Worm (Caenorhabditis elegans) whole organism, L2 larva: ENCODE results near the gene msp-31.
"Not testable (repeated sequence)": the region's sequence is repeated elsewhere in the genome, so short reads cannot be mapped to it uniquely, and the experiment has no call there.

Experiments used
- C34F6.9 ChIP-seq: fragments of 150-350 bp; optimal IDR thresholded peaks from 2 replicates; lab custom pipeline; 2014; ENCODE audit warnings: missing biosample characterization, missing genetic modification characterization
- F13H6.1 ChIP-seq: sonication (generic microtip); optimal IDR thresholded peaks from 2 replicates; lab custom pipeline; 2016; ENCODE audit warnings: missing genetic modification characterization, missing compliant biosample characterization
- R02D3.7 ChIP-seq: fragments of 150-350 bp; optimal IDR thresholded peaks from 2 replicates; lab custom pipeline; 2014; ENCODE audit warnings: missing biosample characterization, missing genetic modification characterization
- ZK546.5 ChIP-seq: sonication (generic microtip); optimal IDR thresholded peaks from 2 replicates; lab custom pipeline; 2017; ENCODE audit warnings: missing biosample characterization, missing genetic modification characterization
- ama-1 ChIP-seq: fragments of 150-350 bp; optimal IDR thresholded peaks from 2 replicates; lab custom pipeline; 2018; ENCODE audit warnings: inconsistent platforms
- blmp-1 ChIP-seq: sonication (generic microtip); optimal IDR thresholded peaks from 2 replicates; lab custom pipeline; 2017; ENCODE audit warnings: missing genetic modification characterization, mild to moderate bottlenecking, missing compliant biosample characterization, antibody characterized with exemption, moderate library complexity; ENCODE audit not compliant: insufficient read depth
- ceh-16 ChIP-seq: fragments of 150-350 bp; optimal IDR thresholded peaks from 2 replicates; lab custom pipeline; 2014; ENCODE audit warnings: missing biosample characterization, missing genetic modification characterization
- ceh-82 ChIP-seq: fragments of 150-350 bp; optimal IDR thresholded peaks from 2 replicates; lab custom pipeline; 2014; ENCODE audit warnings: missing biosample characterization, missing genetic modification characterization
- crh-2 ChIP-seq: sonication (generic microtip); optimal IDR thresholded peaks from 2 replicates; lab custom pipeline; 2017; ENCODE audit warnings: missing biosample characterization, missing genetic modification characterization
- dmd-4 ChIP-seq: sonication (generic microtip); optimal IDR thresholded peaks from 2 replicates; lab custom pipeline; 2017; ENCODE audit warnings: missing biosample characterization, missing genetic modification characterization
- egl-27 ChIP-seq: sonication (generic microtip); optimal IDR thresholded peaks from 3 replicates; lab custom pipeline; 2017; ENCODE audit warnings: missing biosample characterization, missing genetic modification reagents, missing genetic modification characterization
- elt-3 ChIP-seq: sonication (generic microtip); optimal IDR thresholded peaks from 2 replicates; lab custom pipeline; 2017; ENCODE audit warnings: missing biosample characterization, missing genetic modification characterization
- fos-1 ChIP-seq: fragments of 150-350 bp; optimal IDR thresholded peaks from 2 replicates; lab custom pipeline; 2014; ENCODE audit warnings: missing biosample characterization, missing genetic modification characterization
- gmeb-1 ChIP-seq: fragments of 150-350 bp; optimal IDR thresholded peaks from 2 replicates; lab custom pipeline; 2014; ENCODE audit warnings: missing biosample characterization, missing genetic modification characterization
- lin-13 ChIP-seq: fragments of 150-350 bp; optimal IDR thresholded peaks from 2 replicates; lab custom pipeline; 2014; ENCODE audit warnings: missing biosample characterization, missing genetic modification reagents, missing genetic modification characterization
- lin-39 ChIP-seq: fragments of 150-350 bp; optimal IDR thresholded peaks from 2 replicates; lab custom pipeline; 2014; ENCODE audit warnings: missing biosample characterization, missing genetic modification reagents, missing genetic modification characterization
- lsy-2 ChIP-seq, 2 experiments: fragments of 150-350 bp in 1 of 2; sonication (generic microtip) in 1 of 2; optimal IDR thresholded peaks; 2 replicates each; lab custom pipeline; 2014 to 2017; ENCODE audit warnings: missing biosample characterization in 2 of 2, missing genetic modification characterization in 2 of 2
- mbf-1 ChIP-seq: sonication (generic microtip); optimal IDR thresholded peaks from 2 replicates; lab custom pipeline; 2017; ENCODE audit warnings: missing biosample characterization, missing genetic modification characterization
- mdl-1 ChIP-seq, 2 experiments: fragments of 150-350 bp in 1 of 2; sonication (generic microtip) in 1 of 2; optimal IDR thresholded peaks; 2 replicates each; lab custom pipeline; 2017; ENCODE audit warnings: missing biosample characterization in 2 of 2, missing genetic modification characterization in 2 of 2
- nhr-10 ChIP-seq: sonication (generic microtip); optimal IDR thresholded peaks from 2 replicates; lab custom pipeline; 2017; ENCODE audit warnings: missing biosample characterization, missing genetic modification characterization
- nhr-11 ChIP-seq: fragments of 150-350 bp; optimal IDR thresholded peaks from 2 replicates; lab custom pipeline; 2014; ENCODE audit warnings: missing biosample characterization, missing genetic modification characterization
- nhr-12 ChIP-seq: fragments of 150-350 bp; optimal IDR thresholded peaks from 2 replicates; lab custom pipeline; 2014; ENCODE audit warnings: missing biosample characterization, missing genetic modification characterization
- nhr-129 ChIP-seq: fragments of 150-350 bp; optimal IDR thresholded peaks from 2 replicates; lab custom pipeline; 2014; ENCODE audit warnings: missing biosample characterization, missing genetic modification characterization
- nhr-23 ChIP-seq: fragments of 150-350 bp; optimal IDR thresholded peaks from 2 replicates; lab custom pipeline; 2014; ENCODE audit warnings: missing biosample characterization, missing genetic modification reagents, missing genetic modification characterization
- nhr-237 ChIP-seq: fragments of 150-350 bp; optimal IDR thresholded peaks from 2 replicates; lab custom pipeline; 2014; ENCODE audit warnings: missing biosample characterization, missing genetic modification characterization
- nhr-25 ChIP-seq: fragments of 150-350 bp; sonication (generic microtip); optimal IDR thresholded peaks from 3 replicates; lab custom pipeline; 2014; ENCODE audit warnings: missing biosample characterization, missing genetic modification characterization
- nhr-6 ChIP-seq: fragments of 150-350 bp; optimal IDR thresholded peaks from 2 replicates; lab custom pipeline; 2014; ENCODE audit warnings: missing biosample characterization, missing genetic modification characterization
- nhr-77 ChIP-seq: fragments of 150-350 bp; optimal IDR thresholded peaks from 2 replicates; lab custom pipeline; 2014; ENCODE audit warnings: missing biosample characterization, missing genetic modification characterization
- peb-1 ChIP-seq: fragments of 150-350 bp; optimal IDR thresholded peaks from 2 replicates; lab custom pipeline; 2014; ENCODE audit warnings: missing biosample characterization, missing genetic modification characterization
- sem-4 ChIP-seq: fragments of 150-350 bp; optimal IDR thresholded peaks from 2 replicates; lab custom pipeline; 2014; ENCODE audit warnings: missing biosample characterization, missing genetic modification reagents, missing genetic modification characterization
- sma-3 ChIP-seq: sonication (generic microtip); optimal IDR thresholded peaks from 2 replicates; lab custom pipeline; 2016; ENCODE audit warnings: missing genetic modification reagents, missing genetic modification characterization, missing compliant biosample characterization
- sma-9 ChIP-seq, 2 experiments: fragments of 150-350 bp in 1 of 2; sonication (generic microtip) in 1 of 2; optimal IDR thresholded peaks; 2 replicates each; lab custom pipeline; 2014 to 2016; ENCODE audit warnings: missing genetic modification characterization in 2 of 2, mild to moderate bottlenecking in 1 of 2, missing biosample characterization in 1 of 2, missing compliant biosample characterization in 1 of 2, missing genetic modification reagents in 1 of 2, moderate library complexity in 1 of 2
- snpc-4 ChIP-seq: fragments of 150-350 bp; optimal IDR thresholded peaks from 2 replicates; lab custom pipeline; 2014; ENCODE audit warnings: missing biosample characterization, missing genetic modification characterization
- unc-39 ChIP-seq: fragments of 150-350 bp; optimal IDR thresholded peaks from 2 replicates; lab custom pipeline; 2014; ENCODE audit warnings: missing biosample characterization, missing genetic modification characterization
- unc-55 ChIP-seq: fragments of 150-350 bp; sonication (generic microtip); optimal IDR thresholded peaks from 3 replicates; lab custom pipeline; 2014; ENCODE audit warnings: missing biosample characterization, missing genetic modification reagents, missing genetic modification characterization
- zag-1 ChIP-seq: fragments of 150-350 bp; optimal IDR thresholded peaks from 2 replicates; lab custom pipeline; 2014; ENCODE audit warnings: missing biosample characterization, missing genetic modification characterization
- ztf-11 ChIP-seq: sonication (generic microtip); optimal IDR thresholded peaks from 2 replicates; lab custom pipeline; 2017; ENCODE audit warnings: missing biosample characterization, missing genetic modification characterization
- ztf-4 ChIP-seq: fragments of 150-350 bp; optimal IDR thresholded peaks from 2 replicates; lab custom pipeline; 2014; ENCODE audit warnings: missing biosample characterization, missing genetic modification characterization

msp-31 gene

ce11 chrII:4904277-4904676 lies 12.1 kb downstream of the msp-31 start (continued):
- peak; percentile 64 for TF ChIP-seq snpc-4 (tag; lab: Kevin White, UChicago)
- TF ChIP-seq lin-13 (GFP tag; lab: Kevin White, UChicago), result peak; percentile 58
- TF ChIP-seq sma-9 (GFP tag; optimal IDR thresholded peaks at IDR 0.05; lab: Kevin White, UChicago), result peak; percentile 70
- TF ChIP-seq sma-9 (tag; optimal IDR thresholded peaks at IDR 0.05; lab: Kevin White, UChicago), result no peak
- no peak for TF ChIP-seq nhr-10 (tag; lab: Kevin White, UChicago)
- peak; percentile 43 for TF ChIP-seq sem-4 (tag; lab: Kevin White, UChicago)

- not testable (repeated sequence) for TF ChIP-seq blmp-1 (tag; lab: Kevin White, UChicago); mdl-1 (tag; optimal IDR thresholded peaks at IDR 0.05; lab: Kevin White, UChicago); elt-3 (tag; lab: Kevin White, UChicago)
These were observed 12.7 kb downstream of the msp-31 start, which contains the start of gene sgt-1 for ce11 chrII:4903696-4904095. TSS of gene sgt-1 (minus strand) at chrII:4903796.

ce11 chrII:4902035-4902434 lies 14.3 kb downstream of the msp-31 start, which contains the start of gene R05F9.9:
TSS of gene R05F9.9 (minus strand) at chrII:4902100.
- no peak for TF ChIP-seq ceh-82
- peak; percentile 82 for TF ChIP-seq ztf-4
- TF ChIP-seq crh-2 (tag; lab: Kevin White, UChicago), result peak; percentile 72
- no peak for TF ChIP-seq sma-9 (GFP tag; optimal IDR thresholded peaks at IDR 0.05; lab: Kevin White, UChicago)
- no peak for TF ChIP-seq sma-9 (tag; optimal IDR thresholded peaks at IDR 0.05; lab: Kevin White, UChicago)
- no peak for TF ChIP-seq mbf-1 (tag; lab: Kevin White, UChicago)
- TF ChIP-seq nhr-77 (tag; lab: Kevin White, UChicago), result no peak
- TF ChIP-seq dmd-4 (tag; lab: Kevin White, UChicago), result no peak
- TF ChIP-seq nhr-25 (tag; lab: Kevin White, UChicago), result no peak
- TF ChIP-seq blmp-1 (tag; lab: Kevin White, UChicago), result no peak
- no peak for TF ChIP-seq snpc-4 (tag; lab: Kevin White, UChicago)
- no peak for TF ChIP-seq nhr-10 (tag; lab: Kevin White, UChicago)
- TF ChIP-seq mdl-1 (tag; optimal IDR thresholded peaks at IDR 0.05; lab: Kevin White, UChicago), result no peak
- TF ChIP-seq sma-3 (GFP tag; lab: Kevin White, UChicago), result no peak
- no peak for TF ChIP-seq zag-1 (tag; lab: Kevin White, UChicago)
- no peak for TF ChIP-seq ZK546.5 (tag; lab: Kevin White, UChicago)
- no peak for TF ChIP-seq egl-27 (tag; lab: Kevin White, UChicago)
- peak; percentile 67 for TF ChIP-seq C34F6.9
- TF ChIP-seq unc-55 (GFP tag; lab: Kevin White, UChicago), result peak; percentile 70
- TF ChIP-seq F13H6.1 (tag; lab: Kevin White, UChicago), result no peak
- TF ChIP-seq R02D3.7, result no peak
- TF ChIP-seq sem-4 (tag; lab: Kevin White, UChicago), result no peak
- TF ChIP-seq nhr-237 (tag; lab: Kevin White, UChicago), result no peak
- TF ChIP-seq ceh-16 (tag; lab: Kevin White, UChicago), result no peak
- peak; percentile 2 for TF ChIP-seq nhr-129 (tag; lab: Kevin White, UChicago)
- no peak for TF ChIP-seq fos-1 (tag; lab: Kevin White, UChicago)
- no peak for TF ChIP-seq nhr-11 (tag; lab: Kevin White, UChicago)
- peak; percentile 62 for TF ChIP-seq ama-1 (lab: Kevin White, UChicago)
- TF ChIP-seq ztf-11 (tag; lab: Kevin White, UChicago), result no peak
- peak; percentile 16 for TF ChIP-seq lin-13 (GFP tag; lab: Kevin White, UChicago)
- peak in 1 of 2 experiments; percentile 74 for TF ChIP-seq lsy-2 (tag; optimal IDR thresholded peaks at IDR 0.05; lab: Kevin White, UChicago)
- TF ChIP-seq lin-39 (tag; lab: Kevin White, UChicago), result no peak
- TF ChIP-seq gmeb-1 (tag; lab: Kevin White, UChicago), result peak; percentile 15
- no peak for TF ChIP-seq nhr-23 (tag; lab: Kevin White, UChicago)
- TF ChIP-seq nhr-12 (tag; lab: Kevin White, UChicago), result no peak
- no peak for TF ChIP-seq unc-39 (tag; lab: Kevin White, UChicago)
- TF ChIP-seq peb-1 (tag; lab: Kevin White, UChicago), result no peak
- no peak for TF ChIP-seq nhr-6 (tag; lab: Kevin White, UChicago)
